Fruit fly (Drosophila melanogaster): ENCODE results near the gene CG14194.

DNA sequence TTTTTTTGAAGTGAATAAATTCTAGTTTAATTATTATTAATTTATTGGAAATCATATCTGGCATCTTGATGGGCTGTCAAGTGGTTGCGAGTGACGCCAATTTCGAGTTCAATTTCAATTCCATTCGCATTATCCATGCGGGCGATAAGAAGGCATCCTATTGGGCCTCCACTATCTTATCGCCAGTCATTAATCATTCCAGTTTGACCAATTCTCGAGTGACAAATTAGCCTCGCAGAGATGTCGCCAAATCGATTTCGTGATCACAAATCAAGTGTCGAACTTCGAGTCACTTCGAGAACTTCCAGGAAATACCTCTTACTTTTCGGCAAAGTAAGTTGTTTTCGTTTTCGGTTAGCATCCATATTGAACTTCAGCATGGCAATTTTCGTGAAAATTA lies 23.3 kb downstream of the CG14194 start:
- TF ChIP-seq psq (optimal IDR thresholded peaks at IDR 0.05) (no peak), h (optimal IDR thresholded peaks at IDR 0.05) (no peak), Sin3A (optimal IDR thresholded peaks at IDR 0.05) (no peak)

Measured in Kc167 (cell line).